Fruit fly (Drosophila melanogaster) whole organism, wandering third instar larva: ENCODE results near the gene Rsbp15.

ENCODE experiments used
- Abd-B ChIP-seq: fragments of >200 bp; optimal IDR thresholded peaks from 2 replicates; lab custom pipeline; 2017; ENCODE audit warnings: missing biosample characterization, missing genetic modification characterization
- CG9705 ChIP-seq: fragments of 200-800 bp; sonication (Bioruptor generic); optimal IDR thresholded peaks from 2 replicates; lab custom pipeline; 2018; ENCODE audit warnings: missing biosample characterization, mild to moderate bottlenecking, missing genetic modification characterization
- Dfd ChIP-seq: fragments of >200 bp; optimal IDR thresholded peaks from 2 replicates; lab custom pipeline; 2017; ENCODE audit warnings: missing biosample characterization, missing genetic modification characterization
- Dif ChIP-seq: fragments of 200-275, 200-300 bp; sonication (Bioruptor generic); optimal IDR thresholded peaks from 2 replicates; lab custom pipeline; 2018; ENCODE audit warnings: missing biosample characterization, missing genetic modification characterization; ENCODE audit not compliant: partially characterized antibody
- GATAd ChIP-seq: sonication (Bioruptor generic); optimal IDR thresholded peaks from 2 replicates; lab custom pipeline; 2016; ENCODE audit warnings: missing biosample characterization, missing genetic modification characterization
- Hr78 ChIP-seq: fragments of >200 bp; optimal IDR thresholded peaks from 2 replicates; lab custom pipeline; 2017; ENCODE audit warnings: missing biosample characterization, missing genetic modification characterization
- OdsH ChIP-seq: fragments of 200-800 bp; sonication (Bioruptor generic); optimal IDR thresholded peaks from 2 replicates; lab custom pipeline; 2016; ENCODE audit warnings: missing biosample characterization, mild to moderate bottlenecking, missing genetic modification characterization
- Sp1 ChIP-seq: fragments of 200-800 bp; sonication (Bioruptor generic); optimal IDR thresholded peaks from 3 replicates; lab custom pipeline; 2019; ENCODE audit warnings: missing biosample characterization, mild to moderate bottlenecking, missing genetic modification characterization, moderate library complexity
- Vsx2 ChIP-seq: fragments of 200-300, 225-300 bp; sonication (Bioruptor generic); optimal IDR thresholded peaks from 2 replicates; lab custom pipeline; 2018; ENCODE audit warnings: missing biosample characterization, missing genetic modification characterization; ENCODE audit not compliant: partially characterized antibody
- br ChIP-seq: fragments of 200-800 bp; sonication (Bioruptor generic); optimal IDR thresholded peaks from 2 replicates; lab custom pipeline; 2016; ENCODE audit warnings: missing biosample characterization, missing genetic modification characterization
- brk ChIP-seq: fragments of 200-800 bp; sonication (Bioruptor generic); optimal IDR thresholded peaks from 2 replicates; lab custom pipeline; 2016; ENCODE audit warnings: missing biosample characterization, mild to moderate bottlenecking, missing genetic modification characterization
- h ChIP-seq: fragments of 200-800 bp; sonication (Bioruptor generic); optimal IDR thresholded peaks from 3 replicates; lab custom pipeline; 2016; ENCODE audit warnings: missing biosample characterization, mild to moderate bottlenecking, missing genetic modification characterization
- psq ChIP-seq: fragments of 200-800 bp; sonication (Bioruptor generic); optimal IDR thresholded peaks from 3 replicates; lab custom pipeline; 2017; ENCODE audit warnings: missing biosample characterization, mild to moderate bottlenecking, missing genetic modification characterization, moderate library complexity
- sv ChIP-seq: fragments of 200-800 bp; sonication (Bioruptor generic); optimal IDR thresholded peaks from 3 replicates; lab custom pipeline; 2016; ENCODE audit warnings: missing biosample characterization, missing genetic modification characterization

- TF ChIP-seq Dif (GFP tag; lab: Kevin White, UChicago): no peak
- no peak for TF ChIP-seq Abd-B (GFP tag; lab: Kevin White, UChicago)
- TF ChIP-seq Dfd (GFP tag; lab: Kevin White, UChicago): no peak
- no peak for TF ChIP-seq br (GFP tag; lab: Kevin White, UChicago)
- TF ChIP-seq OdsH (GFP tag; lab: Kevin White, UChicago): no peak
- TF ChIP-seq sv (GFP tag; lab: Kevin White, UChicago): no peak
- no peak for TF ChIP-seq GATAd (GFP tag; lab: Kevin White, UChicago)
- TF ChIP-seq Vsx2 (GFP tag; lab: Kevin White, UChicago): no peak
- TF ChIP-seq Sp1 (GFP tag; lab: Kevin White, UChicago): no peak
- TF ChIP-seq CG9705 (GFP tag; lab: Kevin White, UChicago): no peak
- no peak for TF ChIP-seq h (GFP tag; lab: Kevin White, UChicago)
- TF ChIP-seq Hr78 (GFP tag; lab: Kevin White, UChicago): no peak
- no peak for TF ChIP-seq brk (GFP tag; lab: Kevin White, UChicago)
- TF ChIP-seq psq (GFP tag; lab: Kevin White, UChicago): no peak
Measured at dm6 chr3R:12259013-12259412, 36.8 kb downstream of the Rsbp15 start.
